Fruit fly (Drosophila melanogaster) whole organism: ENCODE results near the gene x16.

ENCODE experiments used
- CG8478 ChIP-seq: fragments of >200 bp; optimal IDR thresholded peaks from 2 replicates; lab custom pipeline; 2018; ENCODE audit warnings: inconsistent platforms
- Dll ChIP-seq: fragments of >200 bp; optimal IDR thresholded peaks from 2 replicates; lab custom pipeline; 2017
- EcR ChIP-seq, 2 experiments: fragments of >200 bp; optimal IDR thresholded peaks; 2 replicates each; lab custom pipeline; 2017; ENCODE audit warnings: missing biosample characterization in 2 of 2, missing genetic modification characterization in 2 of 2, missing genetic modification reagents in 2 of 2
- pan ChIP-seq: fragments of >200 bp; optimal IDR thresholded peaks from 2 replicates; lab custom pipeline; 2017
- psq ChIP-seq: fragments of >200 bp; optimal IDR thresholded peaks from 2 replicates; lab custom pipeline; 2017
- usp ChIP-seq: fragments of >200 bp; optimal IDR thresholded peaks from 2 replicates; lab custom pipeline; 2017; ENCODE audit warnings: missing biosample characterization, missing genetic modification characterization, mixed read lengths

x16 gene

DNA sequence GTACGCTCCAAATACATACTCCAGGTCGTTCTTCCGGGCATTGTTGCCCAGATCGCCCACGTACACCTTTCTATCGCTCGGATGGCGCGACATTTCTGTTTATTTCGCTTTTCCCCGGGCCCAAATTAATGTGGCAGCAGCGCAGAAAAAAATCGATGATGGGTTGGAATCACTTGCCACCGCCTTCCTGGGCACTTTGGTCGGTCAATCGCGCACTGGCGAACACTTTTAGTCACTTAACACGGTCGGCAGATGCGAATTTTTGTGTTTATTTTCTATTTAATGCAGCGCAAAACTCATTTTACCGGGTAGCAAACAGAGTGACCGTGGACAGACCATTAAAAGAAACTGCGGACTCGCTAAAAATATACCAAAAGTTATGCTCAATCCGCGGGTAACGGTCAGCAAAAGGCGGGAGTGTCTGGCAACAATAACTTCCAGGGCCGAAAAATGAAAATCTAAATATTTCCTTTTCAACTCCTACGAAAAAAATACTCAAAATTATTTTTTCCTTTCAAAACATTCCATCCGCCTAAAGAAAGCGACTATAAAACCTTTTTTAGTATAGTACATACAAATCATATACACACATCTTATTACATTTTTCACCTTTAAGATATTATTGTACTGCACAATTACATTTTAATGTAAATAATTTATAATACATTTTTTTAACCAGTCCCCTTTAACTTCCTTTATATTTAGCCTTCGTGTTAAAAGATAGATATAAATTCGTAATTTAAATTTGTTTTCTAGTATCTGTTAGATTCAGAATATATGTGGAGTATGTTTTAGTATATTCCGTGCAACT lies at the start of gene x16:
TSS of gene x16 (minus strand) at position 361 of the 811 bp plus-strand sequence.
- no peak for TF ChIP-seq CG8478 (lab: Kevin White, UChicago)
- no peak for TF ChIP-seq pan (lab: Kevin White, UChicago)
- TF ChIP-seq usp (GFP tag; lab: Kevin White, UChicago): no peak
- no peak for TF ChIP-seq Dll (lab: Kevin White, UChicago)
- TF ChIP-seq psq (lab: Kevin White, UChicago): no peak
- no peak for TF ChIP-seq EcR (GFP tag; optimal IDR thresholded peaks at IDR 0.05; lab: Kevin White, UChicago)

DNA sequence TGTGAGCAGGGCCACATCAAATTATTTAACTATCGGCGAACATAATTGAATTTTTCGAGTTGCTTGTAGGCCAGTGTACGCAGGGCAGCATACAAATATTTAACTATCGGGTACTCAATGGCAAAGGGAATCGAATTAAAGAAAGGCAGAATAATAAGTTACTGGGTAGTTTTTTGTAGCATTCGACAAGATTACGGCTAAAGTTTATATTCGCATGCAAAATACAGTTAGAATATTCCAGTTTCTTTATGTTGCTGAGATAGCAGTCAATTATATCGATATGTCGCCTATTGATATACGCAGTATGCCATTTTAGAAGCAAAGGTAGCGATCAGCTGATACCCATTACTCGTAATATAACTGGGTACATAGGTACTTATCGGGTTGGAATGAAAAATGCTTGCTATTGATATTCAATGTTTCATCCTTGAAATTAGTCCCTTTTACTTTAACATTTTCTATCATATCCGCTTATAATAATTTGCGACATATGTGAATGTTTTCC lies 48.1 kb upstream of the x16 start:
- TF ChIP-seq EcR (GFP tag; optimal IDR thresholded peaks at IDR 0.05; lab: Kevin White, UChicago) (no peak), Dll (lab: Kevin White, UChicago) (no peak), pan (lab: Kevin White, UChicago) (peak; percentile 89), psq (lab: Kevin White, UChicago) (no peak)

DNA sequence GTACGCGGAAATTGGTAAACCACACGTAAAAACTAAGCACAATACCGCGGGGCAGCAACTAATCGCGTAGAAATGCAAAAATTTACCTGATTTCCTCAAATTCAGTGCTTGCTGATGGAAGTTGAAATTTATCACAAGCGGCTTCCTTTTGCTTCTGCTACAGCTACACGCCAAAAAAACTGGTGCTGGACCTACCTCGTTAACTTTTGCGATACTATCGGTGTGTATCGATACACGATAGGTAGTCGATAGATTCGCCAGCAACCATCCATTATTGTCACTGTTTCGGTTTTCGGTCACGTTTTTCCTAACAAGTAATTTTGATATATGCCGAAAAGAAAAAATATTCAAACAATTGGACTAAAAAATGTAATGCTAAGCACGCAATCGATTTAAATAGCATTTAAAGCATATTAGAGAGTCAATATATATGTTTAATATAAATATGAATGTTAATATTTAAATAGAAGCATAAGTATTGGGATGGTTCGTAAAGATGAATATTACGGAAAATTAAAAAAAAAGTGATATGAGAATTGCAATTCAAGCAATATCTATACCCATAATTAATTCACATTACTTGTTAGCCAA lies 47.5 kb upstream of the x16 start, which contains the start of gene Sumo:
TSS of gene Sumo (minus strand) at position 223 of the 591 bp plus-strand sequence.
- TF ChIP-seq usp (GFP tag; lab: Kevin White, UChicago) (no peak), CG8478 (lab: Kevin White, UChicago) (no peak), psq (lab: Kevin White, UChicago) (no peak), pan (lab: Kevin White, UChicago) (no peak), Dll (lab: Kevin White, UChicago) (no peak), EcR (GFP tag; optimal IDR thresholded peaks at IDR 0.05; lab: Kevin White, UChicago) (no peak)

DNA sequence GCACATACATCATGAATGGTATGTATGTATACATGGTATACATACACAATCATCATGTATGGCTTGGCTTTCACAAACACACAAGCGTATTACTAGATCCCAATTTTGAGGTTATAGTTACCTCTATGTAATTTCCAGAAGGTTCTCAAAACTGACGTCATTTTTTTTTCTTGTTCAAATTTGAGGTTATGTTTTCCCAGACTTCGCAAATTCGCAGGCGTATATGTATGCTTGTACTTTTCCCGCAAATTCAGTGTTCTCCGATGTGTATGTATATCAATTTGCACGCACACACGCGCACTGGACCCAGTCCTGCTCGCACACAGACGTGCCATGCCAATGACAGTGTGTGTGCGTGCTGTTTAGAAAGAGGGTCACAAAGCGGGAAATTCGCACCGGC lies 46.3 kb upstream of the x16 start:
- TF ChIP-seq Dll (lab: Kevin White, UChicago) (no peak), EcR (GFP tag; optimal IDR thresholded peaks at IDR 0.05; lab: Kevin White, UChicago) (no peak), pan (lab: Kevin White, UChicago) (no peak), psq (lab: Kevin White, UChicago) (no peak), CG8478 (lab: Kevin White, UChicago) (no peak), usp (GFP tag; lab: Kevin White, UChicago) (no peak)

DNA sequence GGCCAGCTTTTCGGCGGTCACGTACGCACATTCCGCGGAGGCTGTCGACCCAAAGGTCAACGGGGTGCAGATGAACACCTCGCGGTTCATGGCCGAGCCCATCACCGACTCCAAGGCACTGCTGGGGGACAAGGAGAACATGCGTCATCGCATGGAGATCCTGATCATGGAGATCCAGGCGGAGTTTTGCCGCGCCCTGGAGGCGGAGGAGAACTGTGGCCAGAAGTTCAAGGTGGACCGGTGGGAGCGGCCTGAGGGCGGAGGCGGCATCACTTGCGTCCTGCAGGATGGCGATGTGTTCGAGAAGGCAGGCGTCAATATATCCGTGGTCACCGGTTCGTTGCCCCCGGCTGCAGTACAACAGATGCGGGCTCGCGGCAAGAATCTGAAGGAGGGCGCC lies 44.6 kb upstream of the x16 start:
- TF ChIP-seq Dll (lab: Kevin White, UChicago) (no peak), EcR (GFP tag; optimal IDR thresholded peaks at IDR 0.05; lab: Kevin White, UChicago) (no peak), usp (GFP tag; lab: Kevin White, UChicago) (no peak), psq (lab: Kevin White, UChicago) (no peak), CG8478 (lab: Kevin White, UChicago) (no peak), pan (lab: Kevin White, UChicago) (no peak)

DNA sequence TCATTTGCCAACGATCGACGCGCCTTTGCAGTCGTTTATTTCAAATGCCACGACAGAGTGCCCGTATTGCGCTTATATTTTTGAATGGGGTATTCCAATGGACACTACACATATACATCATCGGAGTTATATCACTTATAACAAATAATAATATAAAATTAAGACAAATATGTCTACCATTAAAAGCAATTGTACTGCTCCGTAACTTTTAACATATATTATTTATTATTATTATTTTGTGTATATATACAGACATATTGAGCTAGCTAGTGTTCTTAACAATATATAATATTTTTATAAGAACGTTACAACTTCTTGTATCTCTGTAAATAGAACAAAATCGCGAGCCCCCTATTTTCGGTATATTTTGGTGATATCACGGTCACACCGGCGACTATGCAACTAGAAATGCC lies 44.0 kb upstream of the x16 start, which contains the start of the genes sip2 and Coprox:
TSS of gene sip2 (minus strand) at position 53 of the 413 bp plus-strand sequence.
TSS of gene Coprox (plus strand) at position 400 of the 413 bp plus-strand sequence.
- no peak for TF ChIP-seq usp (GFP tag; lab: Kevin White, UChicago)
- TF ChIP-seq psq (lab: Kevin White, UChicago): no peak
- no peak for TF ChIP-seq EcR (GFP tag; optimal IDR thresholded peaks at IDR 0.05; lab: Kevin White, UChicago)
- TF ChIP-seq Dll (lab: Kevin White, UChicago): no peak
- no peak for TF ChIP-seq pan (lab: Kevin White, UChicago)
- TF ChIP-seq CG8478 (lab: Kevin White, UChicago): no peak

DNA sequence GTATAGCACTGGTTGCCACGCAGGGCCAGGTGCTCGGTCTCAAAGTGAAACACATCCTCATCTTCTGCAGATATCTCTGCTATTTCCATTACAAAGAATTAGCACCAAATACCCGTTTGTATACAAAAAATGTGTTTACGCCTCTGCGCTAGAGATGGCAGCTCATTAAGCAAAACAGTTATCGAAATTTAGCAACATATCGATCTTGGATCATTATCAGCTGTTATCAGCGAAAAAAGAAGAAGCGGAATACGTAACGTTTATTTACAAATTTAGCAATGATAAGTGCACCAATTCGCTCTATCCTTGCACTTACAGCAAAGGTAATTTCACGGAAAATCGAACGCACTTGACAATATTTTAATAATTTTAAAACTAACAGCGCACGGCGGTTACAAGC lies 40.2 kb upstream of the x16 start, which contains the start of the genes Atac1 and Hmgcl:
TSS of gene Atac1 (minus strand) at position 164 of the 400 bp plus-strand sequence.
TSS of gene Hmgcl (plus strand) at position 213 of the 400 bp plus-strand sequence.
- TF ChIP-seq Dll (lab: Kevin White, UChicago) (no peak), EcR (GFP tag; optimal IDR thresholded peaks at IDR 0.05; lab: Kevin White, UChicago) (no peak), pan (lab: Kevin White, UChicago) (no peak), CG8478 (lab: Kevin White, UChicago) (no peak), psq (lab: Kevin White, UChicago) (no peak), usp (GFP tag; lab: Kevin White, UChicago) (no peak)

DNA sequence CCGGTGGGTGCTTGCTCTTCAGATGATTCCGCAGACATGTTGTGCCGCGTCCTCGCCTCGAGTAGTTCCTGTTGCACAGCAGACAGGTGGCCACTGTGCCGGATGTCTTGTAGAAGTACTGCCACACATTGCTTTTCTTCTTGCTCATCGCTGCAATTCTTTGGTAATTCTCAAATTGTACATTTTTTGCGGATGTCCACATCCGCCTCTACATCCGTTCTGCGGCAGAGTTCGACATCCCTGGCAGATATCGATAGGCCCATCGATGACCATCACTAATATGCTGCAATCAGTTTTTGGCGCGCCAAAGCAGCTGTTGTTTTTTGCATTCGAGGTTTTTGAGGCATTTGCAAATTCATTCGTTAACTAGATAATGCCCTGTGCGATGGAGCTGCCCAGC lies 36.7 kb upstream of the x16 start, which contains the start of the genes CG13775 and CG3430:
TSS of gene CG13775 (minus strand) at position 226 of the 400 bp plus-strand sequence.
TSS of gene CG3430 (plus strand) at position 284 of the 400 bp plus-strand sequence.
- TF ChIP-seq EcR (GFP tag; optimal IDR thresholded peaks at IDR 0.05; lab: Kevin White, UChicago) (no peak), pan (lab: Kevin White, UChicago) (no peak), usp (GFP tag; lab: Kevin White, UChicago) (no peak), Dll (lab: Kevin White, UChicago) (no peak), psq (lab: Kevin White, UChicago) (no peak), CG8478 (lab: Kevin White, UChicago) (no peak)

DNA sequence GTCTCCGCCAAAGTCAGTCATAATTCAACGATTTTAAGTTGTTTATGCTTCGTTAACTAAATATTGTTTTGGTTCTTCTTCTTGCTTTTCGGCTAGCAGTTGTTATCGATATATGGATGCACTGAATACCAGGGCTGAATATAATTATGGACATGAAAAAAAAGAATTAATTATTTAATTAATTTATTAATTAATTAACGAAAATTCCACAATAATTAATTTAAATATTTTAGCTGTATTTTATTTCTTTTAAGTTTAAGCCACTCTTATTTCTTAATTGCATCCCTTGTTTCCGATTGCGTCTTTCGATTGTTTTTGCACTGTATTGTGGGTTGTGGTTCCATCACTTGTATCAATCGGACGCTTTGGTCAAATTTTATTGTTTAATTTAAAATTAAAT lies 30.1 kb upstream of the x16 start, which contains the start of the genes Gas41 and SA1:
TSS of gene Gas41 (minus strand) at position 112 of the 400 bp plus-strand sequence.
TSS of gene SA1 (plus strand) at position 326 of the 400 bp plus-strand sequence.
- TF ChIP-seq usp (GFP tag; lab: Kevin White, UChicago): no peak

DNA sequence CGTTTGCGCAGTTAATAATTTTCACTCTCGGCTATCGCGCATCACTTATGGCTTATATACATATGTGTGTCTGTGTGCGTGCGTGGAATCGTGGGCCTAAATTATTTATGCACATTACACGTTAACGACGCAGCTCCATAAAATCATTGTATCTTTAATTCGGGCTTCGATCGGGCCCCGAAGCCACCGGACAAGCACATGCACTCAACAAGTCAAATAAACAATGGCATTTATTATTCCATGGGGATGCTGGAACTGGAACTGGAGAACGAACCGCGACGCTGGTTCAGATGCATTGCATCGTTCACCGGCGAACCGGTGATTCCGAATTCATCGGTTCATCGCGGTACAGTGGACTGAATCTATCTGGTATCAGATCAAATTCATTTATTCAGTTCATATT lies 28.5 kb upstream of the x16 start, which contains the start of gene ihog:
TSS of gene ihog (minus strand) at position 269 of the 403 bp plus-strand sequence.
- TF ChIP-seq EcR (GFP tag; optimal IDR thresholded peaks at IDR 0.05; lab: Kevin White, UChicago): no peak
- TF ChIP-seq psq (lab: Kevin White, UChicago): no peak
- TF ChIP-seq CG8478 (lab: Kevin White, UChicago): no peak
- no peak for TF ChIP-seq Dll (lab: Kevin White, UChicago)
- TF ChIP-seq pan (lab: Kevin White, UChicago): no peak
- no peak for TF ChIP-seq usp (GFP tag; lab: Kevin White, UChicago)
